Fruit fly (Drosophila melanogaster): ENCODE results near the gene PIG-F.

Gene PIG-F

dm6 chr3L:19650121-19650520 lies 37.9 kb downstream of the PIG-F start:
- TF ChIP-seq h (GFP tag; optimal IDR thresholded peaks at IDR 0.05) (no peak), dmrt93B (GFP tag; optimal IDR thresholded peaks at IDR 0.05) (no peak), Vsx2 (GFP tag; optimal IDR thresholded peaks at IDR 0.05; ENCODE audit: partially characterized antibody) (no peak), Dfd (GFP tag; optimal IDR thresholded peaks at IDR 0.05) (no peak), Rel (GFP tag; optimal IDR thresholded peaks at IDR 0.05) (no peak), Rel (tag; optimal IDR thresholded peaks at IDR 0.05) (no peak), lola (GFP tag; optimal IDR thresholded peaks at IDR 0.05) (no peak), Dif (GFP tag; optimal IDR thresholded peaks at IDR 0.05; ENCODE audit: partially characterized antibody) (no peak), pan (optimal IDR thresholded peaks at IDR 0.05) (no peak), Myc (optimal IDR thresholded peaks at IDR 0.05) (no peak), dsf (GFP tag; optimal IDR thresholded peaks at IDR 0.05; ENCODE audit: borderline replicate concordance) (no peak), Sp1 (GFP tag; optimal IDR thresholded peaks at IDR 0.05) (no peak), sv (GFP tag; optimal IDR thresholded peaks at IDR 0.05) (no peak), Hnf4 (GFP tag; optimal IDR thresholded peaks at IDR 0.05) (no peak), Mio (GFP tag; optimal IDR thresholded peaks at IDR 0.05) (no peak), woc (GFP tag; optimal IDR thresholded peaks at IDR 0.05) (no peak), jim (GFP tag; optimal IDR thresholded peaks at IDR 0.05) (no peak), Hr83 (GFP tag; optimal IDR thresholded peaks at IDR 0.05; ENCODE audit: poor library complexity, severe bottlenecking) (no peak), N (GFP tag; optimal IDR thresholded peaks at IDR 0.05) (no peak), foxo (GFP tag; optimal IDR thresholded peaks at IDR 0.05) (no peak), dl (GFP tag; optimal IDR thresholded peaks at IDR 0.05; ENCODE audit: insufficient read depth in 1 of 2, partially characterized antibody in 2 of 2) (no peak)

- TF ChIP-seq psq (GFP tag; optimal IDR thresholded peaks at IDR 0.05) = no peak
- peak; percentile 66 for TF ChIP-seq Sp1 (GFP tag; optimal IDR thresholded peaks at IDR 0.05)
- no peak for TF ChIP-seq usp (GFP tag; optimal IDR thresholded peaks at IDR 0.05)
Observed at dm6 chr3L:19650588-19650987, 38.3 kb downstream of the PIG-F start.

dm6 chr3L:19653470-19653869 lies 41.2 kb downstream of the PIG-F start:
- no peak for TF ChIP-seq ey (GFP tag; optimal IDR thresholded peaks at IDR 0.05)
- no peak for TF ChIP-seq CrebA (GFP tag; optimal IDR thresholded peaks at IDR 0.05; ENCODE audit: borderline replicate concordance)

- no peak for TF ChIP-seq rgr (GFP tag; optimal IDR thresholded peaks at IDR 0.05)
- TF ChIP-seq Hr78 (GFP tag; optimal IDR thresholded peaks at IDR 0.05) = no peak
- TF ChIP-seq CrebA (GFP tag; optimal IDR thresholded peaks at IDR 0.05; ENCODE audit: borderline replicate concordance) = no peak
- no peak for TF ChIP-seq woc (GFP tag; optimal IDR thresholded peaks at IDR 0.05)
- TF ChIP-seq fru (GFP tag; optimal IDR thresholded peaks at IDR 0.05) = no peak
- no peak for TF ChIP-seq Sp1 (GFP tag; optimal IDR thresholded peaks at IDR 0.05)
- TF ChIP-seq dl (GFP tag; optimal IDR thresholded peaks at IDR 0.05; ENCODE audit: insufficient read depth in 1 of 2, partially characterized antibody in 2 of 2) = no peak
- TF ChIP-seq Dif (GFP tag; optimal IDR thresholded peaks at IDR 0.05; ENCODE audit: partially characterized antibody) = no peak
- no peak for TF ChIP-seq lola (GFP tag; optimal IDR thresholded peaks at IDR 0.05)
- no peak for TF ChIP-seq jim (GFP tag; optimal IDR thresholded peaks at IDR 0.05)
- no peak for TF ChIP-seq pan (optimal IDR thresholded peaks at IDR 0.05)
- no peak for TF ChIP-seq sv (GFP tag; optimal IDR thresholded peaks at IDR 0.05)
- TF ChIP-seq Rel (GFP tag; optimal IDR thresholded peaks at IDR 0.05) = no peak
- TF ChIP-seq Rel (tag; optimal IDR thresholded peaks at IDR 0.05) = no peak
- TF ChIP-seq Vsx2 (GFP tag; optimal IDR thresholded peaks at IDR 0.05; ENCODE audit: partially characterized antibody) = no peak
Observed at dm6 chr3L:19655923-19656322, 43.7 kb downstream of the PIG-F start.

- TF ChIP-seq lola (GFP tag; optimal IDR thresholded peaks at IDR 0.05) (no peak), tai (GFP tag; optimal IDR thresholded peaks at IDR 0.05) (no peak), rgr (GFP tag; optimal IDR thresholded peaks at IDR 0.05) (no peak), psq (GFP tag; optimal IDR thresholded peaks at IDR 0.05) (no peak), woc (GFP tag; optimal IDR thresholded peaks at IDR 0.05) (no peak), sage (GFP tag; optimal IDR thresholded peaks at IDR 0.05) (no peak), brk (GFP tag; optimal IDR thresholded peaks at IDR 0.05) (no peak), dmrt93B (GFP tag; optimal IDR thresholded peaks at IDR 0.05) (no peak), sv (GFP tag; optimal IDR thresholded peaks at IDR 0.05) (no peak), OdsH (GFP tag; optimal IDR thresholded peaks at IDR 0.05) (no peak), GATAd (GFP tag; optimal IDR thresholded peaks at IDR 0.05) (no peak), foxo (GFP tag; optimal IDR thresholded peaks at IDR 0.05) (no peak), CG32264 (GFP tag; optimal IDR thresholded peaks at IDR 0.05) (no peak), dl (GFP tag; optimal IDR thresholded peaks at IDR 0.05; ENCODE audit: insufficient read depth in 1 of 2, partially characterized antibody in 2 of 2) (no peak), fru (GFP tag; optimal IDR thresholded peaks at IDR 0.05) (no peak), Myc (optimal IDR thresholded peaks at IDR 0.05) (no peak)
Observed at dm6 chr3L:19662892-19663291, 50.6 kb downstream of the PIG-F start.
